Fruit fly (Drosophila melanogaster) whole organism, embryonic: Measurements from ENCODE around the gene CG10804.
A peak's percentile ranks its signal among the peaks of the same experiment; 100 is the strongest.

Experiments used
- CG10543 ChIP-seq: fragments of 200-800 bp; sonication (Bioruptor generic); optimal IDR thresholded peaks from 3 replicates; lab custom pipeline; 2017; ENCODE audit warnings: missing biosample characterization, mild to moderate bottlenecking, missing genetic modification characterization, moderate library complexity
- CG11695 ChIP-seq: fragments of 200-800 bp; sonication (Bioruptor generic); IDR thresholded peaks from 3 replicates; pipeline ENCODE4 v1.3.6; 2022; ENCODE audit warnings: missing biosample characterization, missing genetic modification characterization
- CG11723 ChIP-seq: fragments of 200-800 bp; sonication (Bioruptor generic); optimal IDR thresholded peaks from 2 replicates; lab custom pipeline; 2017; ENCODE audit warnings: missing biosample characterization, mild to moderate bottlenecking, missing genetic modification characterization
- CG12659 ChIP-seq: fragments of 200-800 bp; sonication (Bioruptor generic); optimal IDR thresholded peaks from 3 replicates; lab custom pipeline; 2017; ENCODE audit warnings: mild to moderate bottlenecking, missing biosample characterization, missing genetic modification reagents, missing genetic modification characterization
- CG14441 ChIP-seq: fragments of 200-800 bp; sonication (Bioruptor generic); IDR thresholded peaks from 2 replicates; pipeline ENCODE4 v1.3.6; 2022; ENCODE audit warnings: missing biosample characterization, missing genetic modification characterization
- CG15601 ChIP-seq: fragments of 200-800 bp; sonication (Bioruptor generic); optimal IDR thresholded peaks from 3 replicates; lab custom pipeline; 2019; ENCODE audit warnings: missing biosample characterization, mild to moderate bottlenecking, missing genetic modification characterization, moderate library complexity
- CG1602 ChIP-seq: fragments of 200-800 bp; sonication (Bioruptor generic); optimal IDR thresholded peaks from 3 replicates; lab custom pipeline; 2016; ENCODE audit warnings: missing biosample characterization, missing genetic modification characterization
- CG17359 ChIP-seq: fragments of 200-800 bp; sonication (Bioruptor generic); optimal IDR thresholded peaks from 3 replicates; lab custom pipeline; 2018; ENCODE audit warnings: missing biosample characterization, mild to moderate bottlenecking, missing genetic modification characterization, moderate library complexity
- CG2712 ChIP-seq: fragments of 200-800 bp; optimal IDR thresholded peaks from 3 replicates; lab custom pipeline; 2019; ENCODE audit warnings: missing biosample characterization, mild to moderate bottlenecking, missing genetic modification characterization, moderate library complexity
- CG31224 ChIP-seq: fragments of 200-800 bp; sonication (Bioruptor generic); IDR thresholded peaks from 2 replicates; pipeline ENCODE4 v1.3.6; 2022; ENCODE audit warnings: missing biosample characterization, missing genetic modification characterization
- CG32532 ChIP-seq: fragments of 200-800 bp; sonication (Bioruptor generic); IDR thresholded peaks from 2 replicates; pipeline ENCODE4 v1.3.6; 2022; ENCODE audit warnings: missing biosample characterization, missing genetic modification characterization
- CG32767 ChIP-seq: fragments of 200-800 bp; sonication (Bioruptor generic); IDR thresholded peaks from 2 replicates; pipeline ENCODE4 v1.3.6; 2022; ENCODE audit warnings: missing biosample characterization, missing genetic modification characterization
- CG3995 ChIP-seq: fragments of 200-800 bp; sonication (Bioruptor generic); optimal IDR thresholded peaks from 3 replicates; lab custom pipeline; 2016; ENCODE audit warnings: missing biosample characterization, missing genetic modification characterization
- CG42726 ChIP-seq: fragments of 200-800 bp; sonication (Bioruptor generic); IDR thresholded peaks from 2 replicates; pipeline ENCODE4 v1.3.6; 2022; ENCODE audit warnings: missing biosample characterization, missing genetic modification characterization; ENCODE audit not compliant: partially characterized antibody
- CG4707 ChIP-seq: fragments of 200-800 bp; sonication (Bioruptor generic); optimal IDR thresholded peaks from 2 replicates; lab custom pipeline; 2018; ENCODE audit warnings: missing biosample characterization, mild to moderate bottlenecking, missing genetic modification characterization, moderate library complexity
- CG7786 ChIP-seq: fragments of 200-800 bp; sonication (Bioruptor generic); optimal IDR thresholded peaks from 2 replicates; lab custom pipeline; 2016; ENCODE audit warnings: missing biosample characterization, missing genetic modification characterization
- CG8388 ChIP-seq: fragments of 200-800 bp; sonication (Bioruptor generic); optimal IDR thresholded peaks from 2 replicates; lab custom pipeline; 2019; ENCODE audit warnings: missing biosample characterization, mild to moderate bottlenecking, missing genetic modification characterization, moderate library complexity
- CG9215 ChIP-seq: fragments of 200-800 bp; sonication (Bioruptor generic); IDR thresholded peaks from 2 replicates; pipeline ENCODE4 v1.3.6; 2022; ENCODE audit warnings: missing biosample characterization, missing genetic modification characterization
- CG9609 ChIP-seq: fragments of 200-800 bp; sonication (Bioruptor generic); optimal IDR thresholded peaks from 3 replicates; lab custom pipeline; 2016; ENCODE audit warnings: missing biosample characterization, missing genetic modification characterization
- Dll ChIP-seq: fragments of 200-800 bp; sonication (Bioruptor generic); IDR thresholded peaks from 4 replicates; pipeline ENCODE4 v1.3.6; 2022; ENCODE audit warnings: missing biosample characterization, missing genetic modification characterization; ENCODE audit not compliant: partially characterized antibody
- Hand ChIP-seq: fragments of 200-800 bp; sonication (Bioruptor generic); optimal IDR thresholded peaks from 2 replicates; lab custom pipeline; 2017; ENCODE audit warnings: mild to moderate bottlenecking, missing biosample characterization, missing genetic modification reagents, missing genetic modification characterization
- MTF-1 ChIP-seq: fragments of 200-800 bp; sonication (Bioruptor generic); optimal IDR thresholded peaks from 2 replicates; lab custom pipeline; 2018; ENCODE audit warnings: missing biosample characterization, mild to moderate bottlenecking, missing genetic modification characterization, borderline replicate concordance
- Max ChIP-seq: fragments of 200-800 bp; sonication (Bioruptor generic); optimal IDR thresholded peaks from 2 replicates; lab custom pipeline; 2016; ENCODE audit warnings: missing biosample characterization, mild to moderate bottlenecking, missing genetic modification characterization
- Nf-YC ChIP-seq: fragments of 200-800 bp; optimal IDR thresholded peaks from 3 replicates; lab custom pipeline; 2019; ENCODE audit warnings: missing biosample characterization, mild to moderate bottlenecking, missing genetic modification characterization, moderate library complexity
- Oli ChIP-seq: fragments of 200-800 bp; sonication (Bioruptor generic); optimal IDR thresholded peaks from 2 replicates; lab custom pipeline; 2018; ENCODE audit warnings: missing biosample characterization, mild to moderate bottlenecking, missing genetic modification characterization, moderate library complexity
- Optix ChIP-seq: fragments of 200-800 bp; sonication (Bioruptor generic); IDR thresholded peaks from 3 replicates; pipeline ENCODE4 v1.3.6; 2022; ENCODE audit warnings: missing biosample characterization, missing genetic modification characterization
- Poxn ChIP-seq: fragments of 200-800 bp; sonication (Bioruptor generic); IDR thresholded peaks from 2 replicates; pipeline ENCODE4 v1.3.6; 2022; ENCODE audit warnings: missing biosample characterization, missing genetic modification characterization
- Ptx1 ChIP-seq: fragments of 200-800 bp; sonication (Bioruptor generic); IDR thresholded peaks from 2 replicates; pipeline ENCODE4 v1.3.6; 2022; ENCODE audit warnings: missing biosample characterization, missing genetic modification characterization
- Scr ChIP-seq: fragments of 200-800 bp; sonication (Bioruptor generic); IDR thresholded peaks from 2 replicates; pipeline ENCODE4 v1.3.6; 2022; ENCODE audit warnings: missing biosample characterization, missing genetic modification characterization; ENCODE audit not compliant: partially characterized antibody
- Six4 ChIP-seq: fragments of 200-800 bp; sonication (Bioruptor generic); optimal IDR thresholded peaks from 2 replicates; lab custom pipeline; 2016; ENCODE audit warnings: missing biosample characterization, missing genetic modification characterization
- bsh ChIP-seq, 2 experiments: fragments of 200-800 bp; sonication (Bioruptor generic); optimal IDR thresholded peaks; 2 replicates each; lab custom pipeline; 2017 to 2018; ENCODE audit warnings: mild to moderate bottlenecking in 2 of 2, missing biosample characterization in 2 of 2, missing genetic modification characterization in 2 of 2, moderate library complexity in 1 of 2
- caup ChIP-seq: fragments of 200-800 bp; sonication (Bioruptor generic); optimal IDR thresholded peaks from 3 replicates; lab custom pipeline; 2017; ENCODE audit warnings: missing biosample characterization, mild to moderate bottlenecking, missing genetic modification characterization, moderate library complexity; ENCODE audit not compliant: severe bottlenecking
- cwo ChIP-seq: fragments of 200-800 bp; sonication (Bioruptor generic); optimal IDR thresholded peaks from 3 replicates; lab custom pipeline; 2017; ENCODE audit warnings: missing biosample characterization, missing genetic modification characterization, mild to moderate bottlenecking, moderate library complexity, missing genetic modification reagents
- ewg ChIP-seq: fragments of 200-800 bp; sonication (Bioruptor generic); optimal IDR thresholded peaks from 3 replicates; lab custom pipeline; 2017; ENCODE audit warnings: mild to moderate bottlenecking, missing biosample characterization, missing genetic modification reagents, missing genetic modification characterization
- gro ChIP-seq: fragments of 200-800 bp; sonication (Bioruptor generic); optimal IDR thresholded peaks from 2 replicates; lab custom pipeline; 2016; ENCODE audit warnings: missing biosample characterization, missing genetic modification characterization
- jumu ChIP-seq: fragments of 200-800 bp; sonication (Bioruptor generic); optimal IDR thresholded peaks from 3 replicates; lab custom pipeline; 2016; ENCODE audit warnings: missing biosample characterization, missing genetic modification characterization
- lab ChIP-seq: fragments of 200-800 bp; sonication (Bioruptor generic); optimal IDR thresholded peaks from 3 replicates; lab custom pipeline; 2017; ENCODE audit warnings: missing biosample characterization, missing genetic modification characterization, mild to moderate bottlenecking, moderate library complexity, missing genetic modification reagents
- lbe ChIP-seq: fragments of 200-800 bp; sonication (Bioruptor generic); optimal IDR thresholded peaks from 2 replicates; lab custom pipeline; 2016; ENCODE audit warnings: missing biosample characterization, mild to moderate bottlenecking, missing genetic modification characterization
- mld ChIP-seq: fragments of 200-800 bp; sonication (Bioruptor generic); IDR thresholded peaks from 3 replicates; pipeline ENCODE4 v1.3.6; 2022; ENCODE audit warnings: missing biosample characterization, missing genetic modification characterization; ENCODE audit not compliant: partially characterized antibody
- nau ChIP-seq: fragments of 200-800 bp; sonication (Bioruptor generic); optimal IDR thresholded peaks from 3 replicates; lab custom pipeline; 2017; ENCODE audit warnings: missing biosample characterization, mild to moderate bottlenecking, missing genetic modification characterization, missing genetic modification reagents
- org-1 ChIP-seq: fragments of 200-800 bp; sonication (Bioruptor generic); optimal IDR thresholded peaks from 2 replicates; lab custom pipeline; 2017; ENCODE audit warnings: missing biosample characterization, missing genetic modification characterization
- pb ChIP-seq: fragments of 200-800 bp; sonication (Bioruptor generic); optimal IDR thresholded peaks from 3 replicates; lab custom pipeline; 2016; ENCODE audit warnings: missing biosample characterization, missing genetic modification characterization
- pros ChIP-seq: fragments of 200-800 bp; sonication (Bioruptor generic); optimal IDR thresholded peaks from 3 replicates; lab custom pipeline; 2019; ENCODE audit warnings: missing biosample characterization, mild to moderate bottlenecking, missing genetic modification characterization, moderate library complexity
- ro ChIP-seq: fragments of 200-800 bp; sonication (Bioruptor generic); IDR thresholded peaks from 2 replicates; pipeline ENCODE4 v1.3.6; 2022; ENCODE audit warnings: missing biosample characterization, missing genetic modification characterization
- salm ChIP-seq: fragments of 200-800 bp; sonication (Bioruptor generic); optimal IDR thresholded peaks from 2 replicates; lab custom pipeline; 2018; ENCODE audit warnings: missing biosample characterization, mild to moderate bottlenecking, missing genetic modification characterization
- trem ChIP-seq: fragments of 200-800 bp; optimal IDR thresholded peaks from 3 replicates; lab custom pipeline; 2019; ENCODE audit warnings: missing biosample characterization, mild to moderate bottlenecking, missing genetic modification characterization, moderate library complexity
- unc-4 ChIP-seq: fragments of 200-800 bp; sonication (Bioruptor generic); IDR thresholded peaks from 2 replicates; pipeline ENCODE4 v1.3.6; 2022; ENCODE audit warnings: missing biosample characterization, missing genetic modification characterization; ENCODE audit not compliant: partially characterized antibody

CG10804 gene

dm6 chrX:3474476-3475439 is 7.4 kb downstream of the CG10804 start, which contains the start of gene CG12206 (continued):
- TF ChIP-seq Scr = no peak
- TF ChIP-seq CG7786 = no peak
- TF ChIP-seq lab (GFP tag; lab: Kevin White, UChicago) = peak; percentile 70
- peak; percentile 16 for TF ChIP-seq org-1 (GFP tag; lab: Kevin White, UChicago)
- no peak for TF ChIP-seq Max (GFP tag; lab: Kevin White, UChicago)
- peak; percentile 74; the same call in 1 of the 2 replicates for TF ChIP-seq CG32532 (GFP tag; lab: Robert Waterston, UW)
- TF ChIP-seq ro (GFP tag; lab: Robert Waterston, UW) = no peak
- TF ChIP-seq Poxn (GFP tag; lab: Robert Waterston, UW) = no peak
- peak; percentile 68 for TF ChIP-seq CG2712 (tag; lab: Kevin White, UChicago)
- TF ChIP-seq CG4707 = peak; percentile 93
- TF ChIP-seq caup (GFP tag; lab: Kevin White, UChicago) = peak; percentile 66
- TF ChIP-seq trem (tag; lab: Kevin White, UChicago) = peak; percentile 8
- peak; percentile 53; the same call in 1 of the 2 replicates for TF ChIP-seq CG32767 (GFP tag; lab: Robert Waterston, UW)
- TF ChIP-seq CG9215 (GFP tag; lab: Robert Waterston, UW) = peak; percentile 71
- no peak for TF ChIP-seq Dll (GFP tag; lab: Robert Waterston, UW)
- no peak for TF ChIP-seq mld (GFP tag; lab: Robert Waterston, UW)
- TF ChIP-seq lbe (GFP tag; lab: Kevin White, UChicago) = peak; percentile 20
- no peak for TF ChIP-seq Hand (GFP tag; lab: Kevin White, UChicago)
- peak; percentile 41 for TF ChIP-seq CG12659 (GFP tag; lab: Kevin White, UChicago)
- peak; percentile 57 for TF ChIP-seq CG8388 (GFP tag; lab: Kevin White, UChicago)
- peak; percentile 42 for TF ChIP-seq cwo (GFP tag; lab: Kevin White, UChicago)
- no peak for TF ChIP-seq pb (GFP tag; lab: Kevin White, UChicago)
- no peak for TF ChIP-seq CG9609 (GFP tag; lab: Kevin White, UChicago)
- 0 out of 2 replicates have a peak, but pooled peaks have one; percentile 27 for TF ChIP-seq CG31224 (GFP tag; lab: Robert Waterston, UW)
- TF ChIP-seq ewg (GFP tag; lab: Kevin White, UChicago) = peak; percentile 25
- TF ChIP-seq unc-4 (GFP tag; lab: Robert Waterston, UW) = no peak
- TF ChIP-seq MTF-1 = no peak
- no peak for TF ChIP-seq CG1602 (GFP tag; lab: Kevin White, UChicago)
- TF ChIP-seq CG11723 (GFP tag; lab: Kevin White, UChicago) = no peak
- TF ChIP-seq gro (GFP tag; lab: Kevin White, UChicago) = no peak
- TF ChIP-seq Nf-YC (tag; lab: Kevin White, UChicago) = peak; percentile 2
- peak; percentile 64; the same call in 2 of the 3 replicates for TF ChIP-seq CG11695
- peak; percentile 23 for TF ChIP-seq salm
- no peak for TF ChIP-seq jumu (GFP tag; lab: Kevin White, UChicago)
- TF ChIP-seq CG14441 = peak; percentile 53; the same call in 1 of the 2 replicates
- peak; percentile 61 to 86 for TF ChIP-seq bsh (GFP tag; optimal IDR thresholded peaks at IDR 0.05; lab: Kevin White, UChicago)
- no peak for TF ChIP-seq nau (GFP tag; lab: Kevin White, UChicago)
- peak; percentile 74 for TF ChIP-seq Ptx1 (GFP tag; lab: Robert Waterston, UW)
- TF ChIP-seq CG10543 (GFP tag; lab: Kevin White, UChicago) = peak; percentile 30
- no peak for TF ChIP-seq pros
- no peak for TF ChIP-seq Optix (GFP tag; lab: Robert Waterston, UW)
- peak; percentile 57 for TF ChIP-seq Oli
- TF ChIP-seq CG15601 (tag; lab: Kevin White, UChicago) = peak; percentile 23
- TF ChIP-seq CG3995 (GFP tag; lab: Kevin White, UChicago) = no peak
- TF ChIP-seq CG42726 (GFP tag; lab: Robert Waterston, UW) = no peak
- TF ChIP-seq Six4 = peak; percentile 3
- TF ChIP-seq CG17359 = peak; percentile 64
